Fruit fly (Drosophila melanogaster) whole organism, wandering third instar larva: Measurements from ENCODE around the gene noi.
A peak's percentile ranks its signal among the peaks of the same experiment; 100 is the strongest.

Experiments
- Abd-B ChIP-seq: fragments of >200 bp; optimal IDR thresholded peaks from 2 replicates; lab custom pipeline; 2017; ENCODE audit warnings: missing biosample characterization, missing genetic modification characterization
- CG32264 ChIP-seq: fragments of 200-800 bp; sonication (Bioruptor generic); optimal IDR thresholded peaks from 2 replicates; lab custom pipeline; 2016; ENCODE audit warnings: missing biosample characterization, missing genetic modification characterization
- CG9705 ChIP-seq: fragments of 200-800 bp; sonication (Bioruptor generic); optimal IDR thresholded peaks from 2 replicates; lab custom pipeline; 2018; ENCODE audit warnings: missing biosample characterization, mild to moderate bottlenecking, missing genetic modification characterization
- CrebA ChIP-seq: fragments of 200-800 bp; sonication (Bioruptor generic); optimal IDR thresholded peaks from 2 replicates; lab custom pipeline; 2016; ENCODE audit warnings: missing biosample characterization, mild to moderate bottlenecking, missing genetic modification characterization, borderline replicate concordance
- Dfd ChIP-seq: fragments of >200 bp; optimal IDR thresholded peaks from 2 replicates; lab custom pipeline; 2017; ENCODE audit warnings: missing biosample characterization, missing genetic modification characterization
- Dif ChIP-seq: fragments of 200-275, 200-300 bp; sonication (Bioruptor generic); optimal IDR thresholded peaks from 2 replicates; lab custom pipeline; 2018; ENCODE audit warnings: missing biosample characterization, missing genetic modification characterization; ENCODE audit not compliant: partially characterized antibody
- Hnf4 ChIP-seq: fragments of 200-800 bp; sonication (Bioruptor generic); optimal IDR thresholded peaks from 2 replicates; lab custom pipeline; 2016; ENCODE audit warnings: missing biosample characterization, mild to moderate bottlenecking, missing genetic modification characterization
- Hr83 ChIP-seq: fragments of 200-300 bp; sonication (Bioruptor generic); optimal IDR thresholded peaks from 2 replicates; lab custom pipeline; 2016; ENCODE audit warnings: missing biosample characterization, mild to moderate bottlenecking, missing genetic modification characterization, moderate library complexity; ENCODE audit not compliant: poor library complexity, severe bottlenecking
- Jra ChIP-seq: sonication (Bioruptor generic); optimal IDR thresholded peaks from 2 replicates; lab custom pipeline; 2016; ENCODE audit warnings: missing biosample characterization, missing genetic modification characterization
- Myc ChIP-seq: fragments of >200 bp; optimal IDR thresholded peaks from 2 replicates; lab custom pipeline; 2017
- N ChIP-seq: fragments of >200 bp; optimal IDR thresholded peaks from 2 replicates; lab custom pipeline; 2018; ENCODE audit warnings: missing biosample characterization, missing external identifiers, missing genetic modification characterization
- OdsH ChIP-seq: fragments of 200-800 bp; sonication (Bioruptor generic); optimal IDR thresholded peaks from 2 replicates; lab custom pipeline; 2016; ENCODE audit warnings: missing biosample characterization, mild to moderate bottlenecking, missing genetic modification characterization
- Rel ChIP-seq, 2 experiments: fragments of 200-800 bp; sonication (Bioruptor generic) in 1 of 2; optimal IDR thresholded peaks; 2 replicates in 1 of 2; 3 replicates in 1 of 2; lab custom pipeline; 2016 to 2019; ENCODE audit warnings: mild to moderate bottlenecking in 2 of 2, missing biosample characterization in 2 of 2, missing genetic modification characterization in 2 of 2, moderate library complexity in 1 of 2
- br ChIP-seq: fragments of 200-800 bp; sonication (Bioruptor generic); optimal IDR thresholded peaks from 2 replicates; lab custom pipeline; 2016; ENCODE audit warnings: missing biosample characterization, missing genetic modification characterization
- brk ChIP-seq: fragments of 200-800 bp; sonication (Bioruptor generic); optimal IDR thresholded peaks from 2 replicates; lab custom pipeline; 2016; ENCODE audit warnings: missing biosample characterization, mild to moderate bottlenecking, missing genetic modification characterization
- dl ChIP-seq, 2 experiments: fragments of 175-275, 200-275 bp in 1 of 2; fragments of 200-275 bp in 1 of 2; sonication (Bioruptor generic); optimal IDR thresholded peaks; lab custom pipeline; 2018; ENCODE audit warnings: mild to moderate bottlenecking in 2 of 2, missing biosample characterization in 2 of 2, missing genetic modification characterization in 2 of 2, moderate library complexity in 2 of 2; ENCODE audit not compliant: partially characterized antibody in 2 of 2, insufficient read depth in 1 of 2
- dmrt93B ChIP-seq: fragments of 200-800 bp; sonication (Bioruptor generic); optimal IDR thresholded peaks from 2 replicates; lab custom pipeline; 2018; ENCODE audit warnings: missing biosample characterization, mild to moderate bottlenecking, missing genetic modification characterization
- dsf ChIP-seq: sonication (Bioruptor generic); optimal IDR thresholded peaks from 2 replicates; lab custom pipeline; 2016; ENCODE audit warnings: missing biosample characterization, missing genetic modification characterization, borderline replicate concordance
- ey ChIP-seq: fragments of 200-800 bp; sonication (Bioruptor generic); optimal IDR thresholded peaks from 2 replicates; lab custom pipeline; 2016; ENCODE audit warnings: missing biosample characterization, missing genetic modification characterization
- h ChIP-seq: fragments of 200-800 bp; sonication (Bioruptor generic); optimal IDR thresholded peaks from 3 replicates; lab custom pipeline; 2016; ENCODE audit warnings: missing biosample characterization, mild to moderate bottlenecking, missing genetic modification characterization
- jim ChIP-seq: fragments of 175-275, 200-325 bp; sonication (Bioruptor generic); optimal IDR thresholded peaks from 2 replicates; lab custom pipeline; 2016; ENCODE audit warnings: missing biosample characterization, mild to moderate bottlenecking, missing genetic modification characterization
- pan ChIP-seq: fragments of >200 bp; optimal IDR thresholded peaks from 2 replicates; lab custom pipeline; 2017
- psq ChIP-seq: fragments of 200-800 bp; sonication (Bioruptor generic); optimal IDR thresholded peaks from 3 replicates; lab custom pipeline; 2017; ENCODE audit warnings: missing biosample characterization, mild to moderate bottlenecking, missing genetic modification characterization, moderate library complexity
- rgr ChIP-seq: fragments of 200-800 bp; sonication (Bioruptor generic); optimal IDR thresholded peaks from 3 replicates; lab custom pipeline; 2016; ENCODE audit warnings: missing biosample characterization, mild to moderate bottlenecking, missing genetic modification characterization
- sage ChIP-seq: fragments of 200-800 bp; sonication (Bioruptor generic); optimal IDR thresholded peaks from 2 replicates; lab custom pipeline; 2016; ENCODE audit warnings: missing biosample characterization, mild to moderate bottlenecking, missing genetic modification characterization
- sv ChIP-seq: fragments of 200-800 bp; sonication (Bioruptor generic); optimal IDR thresholded peaks from 3 replicates; lab custom pipeline; 2016; ENCODE audit warnings: missing biosample characterization, missing genetic modification characterization
- usp ChIP-seq: fragments of >200 bp; optimal IDR thresholded peaks from 2 replicates; lab custom pipeline; 2017; ENCODE audit warnings: missing biosample characterization, missing genetic modification characterization
- woc ChIP-seq: sonication (Bioruptor generic); optimal IDR thresholded peaks from 2 replicates; lab custom pipeline; 2016; ENCODE audit warnings: missing biosample characterization, mild to moderate bottlenecking, missing genetic modification characterization

Gene noi

dm6 chr3R:5594878-5595277 is 3.6 kb upstream of the noi start:
- TF ChIP-seq Hr83 (GFP tag; lab: Kevin White, UChicago) (no peak), Myc (lab: Kevin White, UChicago) (peak; percentile 31), rgr (GFP tag; lab: Kevin White, UChicago) (no peak), sage (GFP tag; lab: Kevin White, UChicago) (no peak), N (GFP tag; lab: Kevin White, UChicago) (peak; percentile 3)

- TF ChIP-seq brk (GFP tag; lab: Kevin White, UChicago) (no peak), Rel (GFP tag; optimal IDR thresholded peaks at IDR 0.05; lab: Kevin White, UChicago) (no peak), Rel (tag; optimal IDR thresholded peaks at IDR 0.05; lab: Kevin White, UChicago) (peak; percentile 44), CG32264 (GFP tag; lab: Kevin White, UChicago) (no peak), dsf (no peak)
Measured at dm6 chr3R:5592009-5592572, 832 bp upstream of the noi start.

- TF ChIP-seq jim (GFP tag; lab: Kevin White, UChicago) (no peak), Hnf4 (no peak), CrebA (no peak), N (GFP tag; lab: Kevin White, UChicago) (no peak), sage (GFP tag; lab: Kevin White, UChicago) (no peak), Dfd (GFP tag; lab: Kevin White, UChicago) (no peak), woc (GFP tag; lab: Kevin White, UChicago) (no peak), brk (GFP tag; lab: Kevin White, UChicago) (no peak), Rel (GFP tag; optimal IDR thresholded peaks at IDR 0.05; lab: Kevin White, UChicago) (no peak), Rel (tag; optimal IDR thresholded peaks at IDR 0.05; lab: Kevin White, UChicago) (no peak), sv (GFP tag; lab: Kevin White, UChicago) (no peak), usp (GFP tag; lab: Kevin White, UChicago) (no peak), rgr (GFP tag; lab: Kevin White, UChicago) (no peak)
Measured at dm6 chr3R:5588573-5588972, 2.7 kb downstream of the noi start, which contains the start of gene PolZ2. PolZ2 (plus strand) TSS chr3R:5588873.

dm6 chr3R:5587863-5588519 is 3.3 kb downstream of the noi start, which contains the start of gene CG2926:
CG2926 (minus strand) TSS chr3R:5588380.
- TF ChIP-seq psq (GFP tag; lab: Kevin White, UChicago) (no peak), Jra (GFP tag; lab: Kevin White, UChicago) (no peak), N (GFP tag; lab: Kevin White, UChicago) (no peak), CG9705 (GFP tag; lab: Kevin White, UChicago) (peak; percentile 16), h (GFP tag; lab: Kevin White, UChicago) (peak; percentile 54), dl (GFP tag; optimal IDR thresholded peaks at IDR 0.05; lab: Kevin White, UChicago; ENCODE audit: insufficient read depth in 1 of 2, partially characterized antibody in 2 of 2) (no peak), Abd-B (no peak), usp (GFP tag; lab: Kevin White, UChicago) (no peak), ey (GFP tag; lab: Kevin White, UChicago) (peak; percentile 34), Hr83 (GFP tag; lab: Kevin White, UChicago) (peak; percentile 88), rgr (GFP tag; lab: Kevin White, UChicago) (no peak), Dfd (GFP tag; lab: Kevin White, UChicago) (no peak), CG32264 (GFP tag; lab: Kevin White, UChicago) (no peak), Dif (no peak), br (GFP tag; lab: Kevin White, UChicago) (no peak), sage (GFP tag; lab: Kevin White, UChicago) (no peak), pan (no peak), dsf (no peak), dmrt93B (GFP tag; lab: Kevin White, UChicago) (no peak), OdsH (peak; percentile 15), jim (GFP tag; lab: Kevin White, UChicago) (peak; percentile 58), Myc (lab: Kevin White, UChicago) (no peak)

- TF ChIP-seq h (GFP tag; lab: Kevin White, UChicago) (no peak), br (GFP tag; lab: Kevin White, UChicago) (peak; percentile 4)
Measured at dm6 chr3R:5573883-5574282, 17.4 kb downstream of the noi start.
